Worm (Caenorhabditis elegans) whole organism, young adult: ENCODE data around the gene B0336.12.

Experiments
- B0261.1 ChIP-seq: sonication (generic microtip); optimal IDR thresholded peaks from 2 replicates; lab custom pipeline; 2016; ENCODE audit warnings: mild to moderate bottlenecking, missing genetic modification characterization, moderate library complexity, missing compliant biosample characterization
- C06A6.2 ChIP-seq: fragments of 200-800 bp; sonication (Bioruptor generic); conservative IDR thresholded peaks from 2 replicates; pipeline ENCODE4 v1.3.6; 2022; ENCODE audit warnings: missing genetic modification characterization, missing compliant biosample characterization
- D2030.7 ChIP-seq: fragments of 200-800 bp; sonication (Bioruptor generic); IDR thresholded peaks from 2 replicates; pipeline ENCODE4 v1.3.6; 2022; ENCODE audit warnings: missing genetic modification reagents, missing genetic modification characterization, missing compliant biosample characterization
- F23B12.7 ChIP-seq: sonication (generic microtip); optimal IDR thresholded peaks from 2 replicates; lab custom pipeline; 2017; ENCODE audit warnings: missing genetic modification characterization, mild to moderate bottlenecking, missing compliant biosample characterization, antibody characterized with exemption, moderate library complexity; ENCODE audit not compliant: insufficient read depth
- F33H1.4 ChIP-seq: fragments of 200-800 bp; sonication (Bioruptor generic); IDR thresholded peaks from 2 replicates; pipeline ENCODE4 v1.3.6; 2022; ENCODE audit warnings: missing genetic modification reagents, missing genetic modification characterization, missing compliant biosample characterization
- F37B4.10 ChIP-seq: fragments of 200-800 bp; sonication (Bioruptor generic); IDR thresholded peaks from 2 replicates; pipeline ENCODE4 v1.3.6; 2022; ENCODE audit warnings: missing genetic modification characterization, missing compliant biosample characterization
- F49E8.2 ChIP-seq: sonication (generic microtip); optimal IDR thresholded peaks from 3 replicates; lab custom pipeline; 2017; ENCODE audit warnings: missing genetic modification characterization, mild to moderate bottlenecking, missing compliant biosample characterization, antibody characterized with exemption, moderate library complexity; ENCODE audit not compliant: insufficient read depth
- F57A8.1 ChIP-seq: fragments of 200-800 bp; sonication (Bioruptor generic); optimal IDR thresholded peaks from 2 replicates; lab custom pipeline; 2018; ENCODE audit warnings: mild to moderate bottlenecking, missing genetic modification characterization, moderate library complexity, missing compliant biosample characterization
- F57C9.4 ChIP-seq: sonication (generic microtip); optimal IDR thresholded peaks from 2 replicates; lab custom pipeline; 2017; ENCODE audit warnings: mild to moderate bottlenecking, missing genetic modification characterization, missing compliant biosample characterization
- K11D2.4 ChIP-seq: fragments of 200-800 bp; sonication (Bioruptor generic); IDR thresholded peaks from 2 replicates; pipeline ENCODE4 v1.3.6; 2022; ENCODE audit warnings: missing genetic modification reagents, missing genetic modification characterization, missing compliant biosample characterization
- Y53F4B.3 ChIP-seq: fragments of 200-800 bp; sonication (Bioruptor generic); IDR thresholded peaks from 2 replicates; pipeline ENCODE4 v1.3.6; 2022; ENCODE audit warnings: missing genetic modification reagents, missing genetic modification characterization, missing compliant biosample characterization
- Y67H2A.10 ChIP-seq: fragments of 200-800 bp; sonication (Bioruptor generic); conservative IDR thresholded peaks from 2 replicates; pipeline ENCODE4 v1.3.6; 2022; ENCODE audit warnings: missing genetic modification reagents, missing genetic modification characterization, missing compliant biosample characterization
- Y95B8A.8 ChIP-seq: fragments of 200-800 bp; sonication (Bioruptor generic); IDR thresholded peaks from 2 replicates; pipeline ENCODE4 v1.3.6; 2022; ENCODE audit warnings: missing genetic modification reagents, missing genetic modification characterization, missing compliant biosample characterization
- akir-1 ChIP-seq: fragments of 200-800 bp; sonication (Bioruptor generic); optimal IDR thresholded peaks from 2 replicates; lab custom pipeline; 2018; ENCODE audit warnings: mild to moderate bottlenecking, missing genetic modification characterization, moderate library complexity, missing compliant biosample characterization
- ama-1 ChIP-seq, 3 experiments: fragments of 150-350 bp in 1 of 3; sonication (generic microtip) in 2 of 3; optimal IDR thresholded peaks; 2 replicates each; lab custom pipeline; 2014 to 2018; ENCODE audit warnings: missing biosample characterization in 2 of 3, missing genetic modification characterization in 2 of 3, missing genetic modification reagents in 2 of 3
- atf-7 ChIP-seq: sonication (generic microtip); optimal IDR thresholded peaks from 2 replicates; lab custom pipeline; 2017; ENCODE audit warnings: mild to moderate bottlenecking, missing genetic modification characterization, missing compliant biosample characterization
- ceh-100 ChIP-seq: fragments of 200-800 bp; sonication (Bioruptor generic); IDR thresholded peaks from 2 replicates; pipeline ENCODE4 v1.3.6; 2022; ENCODE audit warnings: missing genetic modification reagents, missing genetic modification characterization, missing compliant biosample characterization
- ceh-40 ChIP-seq: fragments of 200-800 bp; sonication (Bioruptor generic); IDR thresholded peaks from 2 replicates; pipeline ENCODE4 v1.3.6; 2022; ENCODE audit warnings: missing genetic modification characterization, missing compliant biosample characterization
- ceh-79 ChIP-seq: sonication (generic microtip); optimal IDR thresholded peaks from 2 replicates; lab custom pipeline; 2017; ENCODE audit warnings: mild to moderate bottlenecking, missing genetic modification characterization, missing compliant biosample characterization
- die-1 ChIP-seq: sonication (generic microtip); optimal IDR thresholded peaks from 2 replicates; lab custom pipeline; 2016; ENCODE audit warnings: missing genotype, mild to moderate bottlenecking, missing genetic modification characterization, missing compliant biosample characterization
- dox-1 ChIP-seq: fragments of 200-800 bp; sonication (Bioruptor generic); IDR thresholded peaks from 2 replicates; pipeline ENCODE4 v1.3.6; 2022; ENCODE audit warnings: missing genetic modification reagents, missing genetic modification characterization, missing compliant biosample characterization
- efl-1 ChIP-seq: fragments of 150-350 bp; optimal IDR thresholded peaks from 2 replicates; lab custom pipeline; 2014; ENCODE audit warnings: missing biosample characterization, missing genetic modification reagents, missing genetic modification characterization
- egl-18 ChIP-seq: fragments of 200-800 bp; sonication (Bioruptor generic); IDR thresholded peaks from 2 replicates; pipeline ENCODE4 v1.3.6; 2022; ENCODE audit warnings: missing genetic modification reagents, missing genetic modification characterization, missing compliant biosample characterization
- egl-44 ChIP-seq: fragments of 200-800 bp; sonication (Bioruptor generic); IDR thresholded peaks from 2 replicates; pipeline ENCODE4 v1.3.6; 2022; ENCODE audit warnings: missing genetic modification reagents, missing genetic modification characterization, missing compliant biosample characterization
- egrh-3 ChIP-seq: fragments of 200-800 bp; sonication (Bioruptor generic); IDR thresholded peaks from 2 replicates; pipeline ENCODE4 v1.3.6; 2022; ENCODE audit warnings: missing genetic modification reagents, missing genetic modification characterization, missing compliant biosample characterization
- ekl-4 ChIP-seq: fragments of 200-800 bp; sonication (Bioruptor generic); IDR thresholded peaks from 2 replicates; pipeline ENCODE4 v1.3.6; 2022; ENCODE audit warnings: missing genetic modification reagents, missing genetic modification characterization, missing compliant biosample characterization
- him-1 ChIP-seq: sonication (generic microtip); optimal IDR thresholded peaks from 2 replicates; lab custom pipeline; 2016; ENCODE audit warnings: missing genotype, missing genetic modification reagents, missing genetic modification characterization, missing compliant biosample characterization
- hmg-1.2 ChIP-seq: fragments of 200-800 bp; sonication (Bioruptor generic); IDR thresholded peaks from 2 replicates; pipeline ENCODE4 v1.3.6; 2022; ENCODE audit warnings: missing genetic modification reagents, missing genetic modification characterization, missing compliant biosample characterization
- hrde-1 ChIP-seq: sonication (generic microtip); optimal IDR thresholded peaks from 2 replicates; lab custom pipeline; 2016; ENCODE audit warnings: missing genetic modification characterization, mild to moderate bottlenecking, missing compliant biosample characterization, moderate library complexity, missing genotype, missing genetic modification reagents, borderline replicate concordance
- lir-1 ChIP-seq: fragments of 200-800 bp; sonication (Bioruptor generic); conservative IDR thresholded peaks from 2 replicates; pipeline ENCODE4 v1.3.6; 2022; ENCODE audit warnings: missing genetic modification reagents, missing genetic modification characterization, missing compliant biosample characterization
- lsl-1 ChIP-seq: fragments of 200-800 bp; sonication (Bioruptor generic); optimal IDR thresholded peaks from 2 replicates; lab custom pipeline; 2018; ENCODE audit warnings: mild to moderate bottlenecking, missing genetic modification characterization, moderate library complexity, missing compliant biosample characterization
- madf-6 ChIP-seq: fragments of 200-800 bp; sonication (Bioruptor generic); IDR thresholded peaks from 2 replicates; pipeline ENCODE4 v1.3.6; 2022; ENCODE audit warnings: missing genetic modification reagents, missing genetic modification characterization, missing compliant biosample characterization
- mcd-1 ChIP-seq: fragments of 200-800 bp; sonication (Bioruptor generic); IDR thresholded peaks from 2 replicates; pipeline ENCODE4 v1.3.6; 2022; ENCODE audit warnings: missing genetic modification reagents, missing genetic modification characterization, missing compliant biosample characterization
- mxl-1 ChIP-seq: sonication (generic microtip); optimal IDR thresholded peaks from 2 replicates; lab custom pipeline; 2016; ENCODE audit warnings: missing genetic modification characterization, missing compliant biosample characterization
- nfya-1 ChIP-seq: sonication (generic microtip); optimal IDR thresholded peaks from 2 replicates; lab custom pipeline; 2017; ENCODE audit warnings: antibody characterized with exemption, missing compliant biosample characterization, missing genetic modification characterization, borderline replicate concordance; ENCODE audit not compliant: insufficient read depth
- nhr-179 ChIP-seq: sonication (generic microtip); optimal IDR thresholded peaks from 2 replicates; lab custom pipeline; 2016; ENCODE audit warnings: mild to moderate bottlenecking, missing genetic modification characterization, missing compliant biosample characterization
- nhr-80 ChIP-seq: sonication (generic microtip); optimal IDR thresholded peaks from 2 replicates; lab custom pipeline; 2016; ENCODE audit warnings: missing genetic modification characterization, missing compliant biosample characterization
- repo-1 ChIP-seq: sonication (generic microtip); optimal IDR thresholded peaks from 2 replicates; lab custom pipeline; 2017; ENCODE audit warnings: mild to moderate bottlenecking, missing genetic modification characterization, missing compliant biosample characterization
- rpc-1 ChIP-seq, 2 experiments: fragments of 150-350 bp in 1 of 2; sonication (generic microtip) in 1 of 2; optimal IDR thresholded peaks; 2 replicates each; lab custom pipeline; 2014 to 2018; ENCODE audit warnings: missing biosample characterization in 1 of 2, missing genetic modification characterization in 1 of 2, missing genetic modification reagents in 1 of 2, missing genotype in 1 of 2
- snpc-1.1 ChIP-seq: sonication (generic microtip); optimal IDR thresholded peaks from 2 replicates; lab custom pipeline; 2017; ENCODE audit warnings: missing genetic modification characterization, mild to moderate bottlenecking, missing compliant biosample characterization, antibody characterized with exemption, moderate library complexity, missing genotype, missing genetic modification reagents; ENCODE audit not compliant: insufficient read depth
- snpc-4 ChIP-seq, 5 experiments: fragments of 150-350 bp in 1 of 5; sonication (generic microtip) in 4 of 5; optimal IDR thresholded peaks; 2 replicates each; lab custom pipeline; 2014 to 2018; ENCODE audit warnings: missing genetic modification characterization in 5 of 5, missing biosample characterization in 3 of 5, antibody characterized with exemption in 2 of 5, mild to moderate bottlenecking in 2 of 5, missing compliant biosample characterization in 2 of 5, missing genotype in 2 of 5, moderate library complexity in 2 of 5, missing genetic modification reagents in 1 of 5
- sptf-2 ChIP-seq: fragments of 200-800 bp; sonication (Bioruptor generic); optimal IDR thresholded peaks from 2 replicates; lab custom pipeline; 2018; ENCODE audit warnings: mild to moderate bottlenecking, missing genetic modification characterization, missing compliant biosample characterization
- ztf-25 ChIP-seq: fragments of 200-800 bp; sonication (Bioruptor generic); IDR thresholded peaks from 2 replicates; pipeline ENCODE4 v1.3.6; 2022; ENCODE audit warnings: missing genetic modification reagents, missing genetic modification characterization, missing compliant biosample characterization
- ztf-26 ChIP-seq: sonication (generic microtip); optimal IDR thresholded peaks from 2 replicates; lab custom pipeline; 2017; ENCODE audit warnings: missing genetic modification characterization, missing compliant biosample characterization

The B0336.12 gene

ce11 chrIII:5730041-5730440, 20.1 kb upstream of the B0336.12 start:
- TF ChIP-seq mxl-1 (tag; lab: Kevin White, UChicago) (no peak), B0261.1 (tag; lab: Kevin White, UChicago) (no peak), akir-1 (GFP tag; lab: Kevin White, UChicago) (no peak), lir-1 (no peak), die-1 (tag; lab: Kevin White, UChicago) (no peak), lsl-1 (peak; percentile 21), F57A8.1 (no peak), ztf-26 (tag; lab: Kevin White, UChicago) (no peak), ceh-79 (tag; lab: Kevin White, UChicago) (no peak), C06A6.2 (GFP tag; lab: Robert Waterston, UW) (no peak), rpc-1 (optimal IDR thresholded peaks at IDR 0.05; lab: Kevin White, UChicago) (no peak), rpc-1 (tag; optimal IDR thresholded peaks at IDR 0.05; lab: Kevin White, UChicago) (no peak), efl-1 (GFP tag; lab: Kevin White, UChicago) (no peak), hrde-1 (tag; lab: Kevin White, UChicago) (peak; percentile 21), nhr-80 (tag; lab: Kevin White, UChicago) (no peak), ceh-40 (GFP tag; lab: Robert Waterston, UW) (no peak), F33H1.4 (0 out of 2 replicates have a peak, but pooled peaks have one; percentile 15), ceh-100 (GFP tag; lab: Robert Waterston, UW) (no peak), ztf-25 (GFP tag; lab: Robert Waterston, UW) (no peak), egl-18 (GFP tag; lab: Robert Waterston, UW) (no peak), Y95B8A.8 (0 out of 2 replicates have a peak, but pooled peaks have one; percentile 20), snpc-1.1 (tag; lab: Kevin White, UChicago) (no peak), ekl-4 (0 out of 2 replicates have a peak, but pooled peaks have one; percentile 54), madf-6 (GFP tag; lab: Robert Waterston, UW) (peak; percentile 61), K11D2.4 (GFP tag; lab: Robert Waterston, UW) (no peak), ama-1 (optimal IDR thresholded peaks at IDR 0.05; lab: Kevin White, UChicago) (no peak), ama-1 (GFP tag; optimal IDR thresholded peaks at IDR 0.05; lab: Kevin White, UChicago) (no peak), nhr-179 (no peak)

ce11 chrIII:5729367-5729766, 19.4 kb upstream of the B0336.12 start:
- TF ChIP-seq F37B4.10 (GFP tag; lab: Robert Waterston, UW), result no peak
- 0 out of 2 replicates have a peak, but pooled peaks have one; percentile 9 for TF ChIP-seq hmg-1.2 (GFP tag; lab: Robert Waterston, UW)
- no peak for TF ChIP-seq D2030.7 (GFP tag; lab: Robert Waterston, UW)
- TF ChIP-seq egrh-3, result no peak

ce11 chrIII:5727827-5728226, 17.9 kb upstream of the B0336.12 start, which contains the start of gene egg-1:
Gene egg-1, plus strand, starts transcription at chrIII:5728180.
- TF ChIP-seq F23B12.7 (tag; lab: Kevin White, UChicago), result peak; percentile 75
- TF ChIP-seq snpc-4 (GFP tag; optimal IDR thresholded peaks at IDR 0.05; lab: Kevin White, UChicago), result peak; percentile 40
- peak in 3 of 4 experiments; percentile 8 to 60 (median 59) for TF ChIP-seq snpc-4 (tag; optimal IDR thresholded peaks at IDR 0.05; lab: Kevin White, UChicago)
- peak; percentile 72 for TF ChIP-seq mcd-1 (GFP tag; lab: Robert Waterston, UW)
- TF ChIP-seq Y53F4B.3, result 0 out of 2 replicates have a peak, but pooled peaks have one; percentile 17
- TF ChIP-seq repo-1 (tag; lab: Kevin White, UChicago), result peak; percentile 12
- peak; percentile 85 for TF ChIP-seq him-1 (tag; lab: Kevin White, UChicago)
- no peak for TF ChIP-seq Y67H2A.10
- no peak for TF ChIP-seq ceh-40 (GFP tag; lab: Robert Waterston, UW)
- TF ChIP-seq F57A8.1, result no peak
- peak; percentile 92 for TF ChIP-seq F49E8.2
- TF ChIP-seq lsl-1, result peak; percentile 98
- TF ChIP-seq nfya-1 (tag; lab: Kevin White, UChicago), result no peak
- TF ChIP-seq F57C9.4 (tag; lab: Kevin White, UChicago), result no peak
- TF ChIP-seq dox-1 (GFP tag; lab: Robert Waterston, UW), result peak; percentile 87
- TF ChIP-seq atf-7, result no peak
- peak; percentile 21 for TF ChIP-seq snpc-1.1 (tag; lab: Kevin White, UChicago)
- no peak for TF ChIP-seq sptf-2
- no peak for TF ChIP-seq egl-44
